Worm (Caenorhabditis elegans): ENCODE results near the gene egg-2.

ce11 chrIII:7021156-7021637, 39.2 kb downstream of the egg-2 start, which contains the start of gene rfl-1:
- TF ChIP-seq cog-1 (tag; optimal IDR thresholded peaks at IDR 0.05) = no peak
- no peak for TF ChIP-seq T22C8.4 (GFP tag; IDR thresholded peaks at IDR 0.05)
- no peak for TF ChIP-seq tab-1 (GFP tag; IDR thresholded peaks at IDR 0.05)
- no peak for TF ChIP-seq med-1 (GFP tag; optimal IDR thresholded peaks at IDR 0.05; ENCODE audit: insufficient read depth)
- TF ChIP-seq flt-1 (GFP tag; IDR thresholded peaks at IDR 0.05) = no peak
- no peak for TF ChIP-seq ztf-23 (GFP tag; IDR thresholded peaks at IDR 0.05)

Measured in whole organism, midembryonic.